Fruit fly (Drosophila melanogaster): ENCODE data around the gene CG34279.

DNA sequence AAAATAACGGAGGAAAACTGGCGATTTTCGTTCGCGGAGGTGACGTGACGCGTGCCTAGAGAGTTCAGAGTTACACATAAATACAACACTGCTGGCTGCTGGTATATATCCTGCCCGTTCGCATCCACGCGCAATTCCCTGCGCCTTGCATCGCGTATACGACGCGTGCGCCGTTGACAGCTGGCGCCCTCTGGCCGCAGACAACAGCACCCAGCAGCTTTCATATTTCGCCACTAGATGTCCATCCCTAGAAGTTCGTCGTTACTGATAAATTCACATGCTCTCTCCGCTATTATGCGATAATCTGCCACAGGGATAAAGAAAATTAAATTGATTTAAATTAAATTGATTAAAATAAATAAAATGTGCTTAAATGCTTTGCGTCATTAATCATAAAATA lies 654 bp downstream of the CG34279 start, which contains the start of gene Sur-8:
- TF ChIP-seq Mnt (GFP tag; optimal IDR thresholded peaks at IDR 0.05), result peak; percentile 36
- TF ChIP-seq toe (GFP tag; optimal IDR thresholded peaks at IDR 0.05), result peak; percentile 35
